In the genomic region with DNA sequence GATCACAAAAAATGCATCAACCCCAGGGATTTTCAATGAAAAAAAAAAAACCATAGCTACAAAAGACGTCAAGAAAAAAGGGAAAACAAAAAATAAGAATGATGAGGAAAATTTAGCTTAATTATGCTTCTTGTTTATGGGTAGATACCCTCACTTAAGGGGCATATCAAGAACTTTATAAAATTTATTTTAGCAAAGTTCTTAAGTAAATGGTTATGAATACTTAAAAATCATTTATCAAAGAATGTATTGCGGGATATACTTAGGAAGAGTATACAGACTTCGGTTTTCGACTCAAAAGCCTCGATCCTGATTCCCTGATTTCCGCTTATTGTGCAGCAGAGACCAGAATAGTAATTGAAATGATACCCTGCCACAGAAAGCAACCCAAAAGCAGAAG, we compare ENCODE assay signal across 3 fruit fly cellular contexts.
TF ChIP-seq lines count a peak whose summit lies in the region.

No protein-coding gene starts in this region.

- no peak for TF ChIP-seq CTCF in whole organism, embryonic (GFP tag; optimal IDR thresholded peaks at IDR 0.05; lab: Kevin White, UChicago)

TF ChIP-seq in whole organism, embryonic, 481 proteins besides CTCF, POLR2A, EP300 and RAD21:
- TF ChIP-seq Ada2b (GFP tag; IDR thresholded peaks at IDR 0.05; lab: Robert Waterston, UW) (no peak), dmrt11E (tag; optimal IDR thresholded peaks at IDR 0.05; lab: Kevin White, UChicago) (peak; percentile 57), CG1024 (GFP tag; IDR thresholded peaks at IDR 0.05; lab: Robert Waterston, UW) (no peak), croc (GFP tag; conservative IDR thresholded peaks at IDR 0.05; lab: Robert Waterston, UW) (no peak), sens-2 (GFP tag; IDR thresholded peaks at IDR 0.05; lab: Robert Waterston, UW) (0 out of 2 replicates have a peak, but pooled peaks have one; percentile 22), D19A (tag; optimal IDR thresholded peaks at IDR 0.05; lab: Kevin White, UChicago) (peak; percentile 97), sens (GFP tag; lab: Kevin White, UChicago) (peak; percentile 79), row (GFP tag; IDR thresholded peaks at IDR 0.05; lab: Robert Waterston, UW) (peak; percentile 50; the same call in 2 of the 3 replicates), gem (tag; optimal IDR thresholded peaks at IDR 0.05; lab: Kevin White, UChicago) (peak; percentile 23), CG18262 (tag; optimal IDR thresholded peaks at IDR 0.05; lab: Kevin White, UChicago) (peak; percentile 17), stwl (tag; optimal IDR thresholded peaks at IDR 0.05; lab: Kevin White, UChicago) (no peak), ara (GFP tag; IDR thresholded peaks at IDR 0.05; lab: Robert Waterston, UW) (peak; percentile 14; the same call in 1 of the 2 replicates), Xrp1 (GFP tag; IDR thresholded peaks at IDR 0.05; lab: Robert Waterston, UW) (0 out of 2 replicates have a peak, but pooled peaks have one; percentile 21), CG2712 (tag; optimal IDR thresholded peaks at IDR 0.05; lab: Kevin White, UChicago) (peak; percentile 30), CG10979 (tag; optimal IDR thresholded peaks at IDR 0.05; lab: Kevin White, UChicago) (peak; percentile 9), lola (GFP tag; optimal IDR thresholded peaks at IDR 0.05; lab: Kevin White, UChicago) (peak in 1 of 3 experiments; percentile 10), zfh2 (GFP tag; optimal IDR thresholded peaks at IDR 0.05; lab: Kevin White, UChicago) (no peak)

TF ChIP-seq in whole organism, prepupa, 60 proteins besides CTCF, POLR2A, EP300 and RAD21:
- TF ChIP-seq Eip93F (GFP tag; optimal IDR thresholded peaks at IDR 0.05; lab: Kevin White, UChicago) (no peak), dsx (GFP tag; optimal IDR thresholded peaks at IDR 0.05; lab: Kevin White, UChicago; ENCODE audit: poor library complexity, severe bottlenecking) (peak; percentile 8), Hr39 (GFP tag; optimal IDR thresholded peaks at IDR 0.05; lab: Kevin White, UChicago) (no peak), CG3032 (tag; optimal IDR thresholded peaks at IDR 0.05; lab: Kevin White, UChicago) (peak; percentile 61), CG9139 (GFP tag; optimal IDR thresholded peaks at IDR 0.05; lab: Kevin White, UChicago) (no peak), CG31627 (GFP tag; optimal IDR thresholded peaks at IDR 0.05; lab: Kevin White, UChicago) (no peak), Gug (GFP tag; IDR thresholded peaks at IDR 0.05; lab: Robert Waterston, UW) (no peak), spab (GFP tag; optimal IDR thresholded peaks at IDR 0.05; lab: Kevin White, UChicago) (peak; percentile 34), Eip78C (GFP tag; lab: Kevin White, UChicago) (peak; percentile 73), Hr38 (GFP tag; optimal IDR thresholded peaks at IDR 0.05; lab: Kevin White, UChicago) (no peak), fd59A (GFP tag; optimal IDR thresholded peaks at IDR 0.05; lab: Kevin White, UChicago) (peak; percentile 27), CG15336 (GFP tag; IDR thresholded peaks at IDR 0.05; lab: Robert Waterston, UW) (no peak), salr (GFP tag; optimal IDR thresholded peaks at IDR 0.05; lab: Kevin White, UChicago) (no peak), CG34406 (GFP tag; optimal IDR thresholded peaks at IDR 0.05; lab: Kevin White, UChicago) (no peak), Hr4 (GFP tag; optimal IDR thresholded peaks at IDR 0.05; lab: Kevin White, UChicago) (no peak), CG10669 (GFP tag; optimal IDR thresholded peaks at IDR 0.05; lab: Kevin White, UChicago) (peak; percentile 11), CG3919 (GFP tag; optimal IDR thresholded peaks at IDR 0.05; lab: Kevin White, UChicago) (no peak), ss (GFP tag; optimal IDR thresholded peaks at IDR 0.05; lab: Kevin White, UChicago) (peak in 1 of 2 experiments; percentile 10), CG6808 (GFP tag; optimal IDR thresholded peaks at IDR 0.05; lab: Kevin White, UChicago) (peak; percentile 48), Ets96B (tag; optimal IDR thresholded peaks at IDR 0.05; lab: Kevin White, UChicago) (peak; percentile 28), svp (GFP tag; lab: Kevin White, UChicago) (no peak), Blimp-1 (GFP tag; optimal IDR thresholded peaks at IDR 0.05; lab: Kevin White, UChicago) (no peak)

TF ChIP-seq in whole organism, pupa, 21 proteins besides CTCF, POLR2A, EP300 and RAD21:
- TF ChIP-seq CG8159 (tag; optimal IDR thresholded peaks at IDR 0.05; lab: Kevin White, UChicago) (peak; percentile 69), CG15710 (tag; optimal IDR thresholded peaks at IDR 0.05; lab: Kevin White, UChicago) (peak; percentile 38), gl (tag; optimal IDR thresholded peaks at IDR 0.05; lab: Kevin White, UChicago) (no peak), CG17806 (tag; optimal IDR thresholded peaks at IDR 0.05; lab: Kevin White, UChicago) (peak; percentile 56), Ets98B (GFP tag; IDR thresholded peaks at IDR 0.05; lab: Robert Waterston, UW) (no peak), CG9948 (tag; optimal IDR thresholded peaks at IDR 0.05; lab: Kevin White, UChicago) (peak; percentile 48), CG34367 (tag; optimal IDR thresholded peaks at IDR 0.05; lab: Kevin White, UChicago) (peak; percentile 24), Snoo (tag; optimal IDR thresholded peaks at IDR 0.05; lab: Kevin White, UChicago) (no peak), CG10348 (GFP tag; IDR thresholded peaks at IDR 0.05; lab: Robert Waterston, UW) (no peak), Pif1A (GFP tag; optimal IDR thresholded peaks at IDR 0.05; lab: Kevin White, UChicago) (no peak), D1 (tag; optimal IDR thresholded peaks at IDR 0.05; lab: Kevin White, UChicago) (peak; percentile 28), Pif1B (GFP tag; optimal IDR thresholded peaks at IDR 0.05; lab: Kevin White, UChicago) (no peak)
